Fruit fly (Drosophila melanogaster) whole organism, embryonic: ENCODE data around the gene Argp.

Source experiments
- CG14667 ChIP-seq: fragments of 200-800 bp; sonication (Bioruptor generic); IDR thresholded peaks from 2 replicates; pipeline ENCODE4 v1.3.6; 2022; ENCODE audit warnings: missing biosample characterization, missing genetic modification characterization
- CG15696 ChIP-seq: fragments of 200-800 bp; sonication (Bioruptor generic); optimal IDR thresholded peaks from 2 replicates; lab custom pipeline; 2019; ENCODE audit warnings: missing biosample characterization, mild to moderate bottlenecking, missing genetic modification characterization, moderate library complexity
- CG16779 ChIP-seq: fragments of 200-800 bp; sonication (Bioruptor generic); IDR thresholded peaks from 2 replicates; pipeline ENCODE4 v1.3.6; 2022; ENCODE audit warnings: missing biosample characterization, missing genetic modification characterization
- CG17802 ChIP-seq: fragments of 200-800 bp; sonication (Bioruptor generic); optimal IDR thresholded peaks from 2 replicates; lab custom pipeline; 2018; ENCODE audit warnings: missing biosample characterization, mild to moderate bottlenecking, missing genetic modification characterization, moderate library complexity
- CG17829 ChIP-seq: fragments of 200-800 bp; optimal IDR thresholded peaks from 2 replicates; lab custom pipeline; 2019; ENCODE audit warnings: missing biosample characterization, mild to moderate bottlenecking, missing genetic modification characterization, moderate library complexity
- CG1792 ChIP-seq: fragments of 200-800 bp; sonication (Bioruptor generic); optimal IDR thresholded peaks from 2 replicates; lab custom pipeline; 2016; ENCODE audit warnings: missing biosample characterization, missing genetic modification characterization
- CG2116 ChIP-seq: fragments of 200-800 bp; sonication (Bioruptor generic); optimal IDR thresholded peaks from 3 replicates; lab custom pipeline; 2018; ENCODE audit warnings: missing biosample characterization, mild to moderate bottlenecking, missing genetic modification characterization
- CG2678 ChIP-seq: fragments of 200-800 bp; sonication (Bioruptor generic); optimal IDR thresholded peaks from 3 replicates; lab custom pipeline; 2019; ENCODE audit warnings: missing biosample characterization, mild to moderate bottlenecking, missing genetic modification characterization, moderate library complexity
- CG32532 ChIP-seq: fragments of 200-800 bp; sonication (Bioruptor generic); IDR thresholded peaks from 2 replicates; pipeline ENCODE4 v1.3.6; 2022; ENCODE audit warnings: missing biosample characterization, missing genetic modification characterization
- CG34422 ChIP-seq: fragments of 200-800 bp; sonication (Bioruptor generic); IDR thresholded peaks from 3 replicates; pipeline ENCODE4 v1.3.6; 2022; ENCODE audit warnings: missing biosample characterization, missing genetic modification characterization
- CG3847 ChIP-seq: fragments of 200-800 bp; sonication (Bioruptor generic); IDR thresholded peaks from 2 replicates; pipeline ENCODE4 v1.3.6; 2022; ENCODE audit warnings: missing biosample characterization, missing genetic modification characterization
- CG4424 ChIP-seq: fragments of 200-800 bp; sonication (Bioruptor generic); optimal IDR thresholded peaks from 3 replicates; lab custom pipeline; 2016; ENCODE audit warnings: missing biosample characterization, missing genetic modification characterization
- CG4854 ChIP-seq: fragments of 200-800 bp; sonication (Bioruptor generic); optimal IDR thresholded peaks from 2 replicates; lab custom pipeline; 2016; ENCODE audit warnings: missing biosample characterization, missing genetic modification characterization, inconsistent platforms
- CG5245 ChIP-seq: fragments of 200-800 bp; sonication (Bioruptor generic); optimal IDR thresholded peaks from 3 replicates; lab custom pipeline; 2016; ENCODE audit warnings: missing biosample characterization, missing genetic modification characterization
- CG7786 ChIP-seq: fragments of 200-800 bp; sonication (Bioruptor generic); optimal IDR thresholded peaks from 2 replicates; lab custom pipeline; 2016; ENCODE audit warnings: missing biosample characterization, missing genetic modification characterization
- CG8388 ChIP-seq: fragments of 200-800 bp; sonication (Bioruptor generic); optimal IDR thresholded peaks from 2 replicates; lab custom pipeline; 2019; ENCODE audit warnings: missing biosample characterization, mild to moderate bottlenecking, missing genetic modification characterization, moderate library complexity
- CG8944 ChIP-seq: fragments of 200-800 bp; sonication (Bioruptor generic); optimal IDR thresholded peaks from 3 replicates; lab custom pipeline; 2016; ENCODE audit warnings: missing biosample characterization, missing genetic modification characterization
- CrebB ChIP-seq: fragments of 200-800 bp; sonication (Bioruptor generic); optimal IDR thresholded peaks from 3 replicates; lab custom pipeline; 2018; ENCODE audit warnings: missing biosample characterization, mild to moderate bottlenecking, missing genetic modification characterization
- Dad ChIP-seq: fragments of 200-800 bp; sonication (Bioruptor generic); optimal IDR thresholded peaks from 3 replicates; lab custom pipeline; 2016; ENCODE audit warnings: missing biosample characterization, missing genetic modification characterization
- Dek ChIP-seq: fragments of 200-800 bp; sonication (Bioruptor generic); optimal IDR thresholded peaks from 3 replicates; lab custom pipeline; 2019; ENCODE audit warnings: missing biosample characterization, mild to moderate bottlenecking, missing genetic modification characterization, moderate library complexity
- Dll ChIP-seq: fragments of 200-800 bp; sonication (Bioruptor generic); IDR thresholded peaks from 4 replicates; pipeline ENCODE4 v1.3.6; 2022; ENCODE audit warnings: missing biosample characterization, missing genetic modification characterization; ENCODE audit not compliant: partially characterized antibody
- Drgx ChIP-seq: fragments of 200-800 bp; sonication (Bioruptor generic); IDR thresholded peaks from 2 replicates; pipeline ENCODE4 v1.3.6; 2022; ENCODE audit warnings: missing biosample characterization, missing genetic modification characterization
- HLHmδ ChIP-seq: fragments of 200-800 bp; sonication (Bioruptor generic); optimal IDR thresholded peaks from 2 replicates; lab custom pipeline; 2018; ENCODE audit warnings: missing biosample characterization, mild to moderate bottlenecking, missing genetic modification characterization, moderate library complexity
- Hr3 ChIP-seq: fragments of 200-800 bp; sonication (Bioruptor generic); optimal IDR thresholded peaks from 3 replicates; lab custom pipeline; 2016; ENCODE audit warnings: missing biosample characterization, missing genetic modification characterization
- MBD-R2 ChIP-seq: fragments of 200-800 bp; sonication (Bioruptor generic); IDR thresholded peaks from 2 replicates; pipeline ENCODE4 v1.3.6; 2022; ENCODE audit warnings: missing biosample characterization, missing genetic modification characterization
- Mrtf ChIP-seq: fragments of 200-800 bp; sonication (Bioruptor generic); IDR thresholded peaks from 3 replicates; pipeline ENCODE4 v1.3.6; 2022; ENCODE audit warnings: missing biosample characterization, missing genetic modification characterization
- Oli ChIP-seq: fragments of 200-800 bp; sonication (Bioruptor generic); optimal IDR thresholded peaks from 2 replicates; lab custom pipeline; 2018; ENCODE audit warnings: missing biosample characterization, mild to moderate bottlenecking, missing genetic modification characterization, moderate library complexity
- Opbp ChIP-seq: fragments of 200-800 bp; sonication (Bioruptor generic); IDR thresholded peaks from 3 replicates; pipeline ENCODE4 v1.3.6; 2022; ENCODE audit warnings: missing biosample characterization, missing genetic modification characterization; ENCODE audit not compliant: partially characterized antibody
- Rfx ChIP-seq: fragments of 200-800 bp; sonication (Bioruptor generic); IDR thresholded peaks from 2 replicates; pipeline ENCODE4 v1.3.6; 2022; ENCODE audit warnings: missing biosample characterization, missing genetic modification characterization
- Sry-δ ChIP-seq: fragments of 200-800 bp; sonication (Bioruptor generic); optimal IDR thresholded peaks from 2 replicates; lab custom pipeline; 2016; ENCODE audit warnings: missing biosample characterization, missing genetic modification characterization
- YL-1 ChIP-seq: fragments of 200-800 bp; sonication (Bioruptor generic); optimal IDR thresholded peaks from 3 replicates; lab custom pipeline; 2017; ENCODE audit warnings: missing biosample characterization, mild to moderate bottlenecking, missing genetic modification characterization
- amos ChIP-seq: fragments of 200-800 bp; sonication (Bioruptor generic); IDR thresholded peaks from 2 replicates; pipeline ENCODE4 v1.3.6; 2022; ENCODE audit warnings: missing biosample characterization, missing genetic modification characterization; ENCODE audit not compliant: partially characterized antibody
- bsh ChIP-seq, 2 experiments: fragments of 200-800 bp; sonication (Bioruptor generic); optimal IDR thresholded peaks; 2 replicates each; lab custom pipeline; 2017 to 2018; ENCODE audit warnings: mild to moderate bottlenecking in 2 of 2, missing biosample characterization in 2 of 2, missing genetic modification characterization in 2 of 2, moderate library complexity in 1 of 2
- cad ChIP-seq: fragments of >200 bp; optimal IDR thresholded peaks from 2 replicates; lab custom pipeline; 2017; ENCODE audit warnings: missing biosample characterization, missing genetic modification characterization
- dpn ChIP-seq, 2 experiments: fragments of 200-800 bp; sonication (Bioruptor generic); optimal IDR thresholded peaks; 3 replicates each; lab custom pipeline; 2016; ENCODE audit warnings: missing biosample characterization in 2 of 2, missing genetic modification characterization in 2 of 2
- gfzf ChIP-seq: fragments of 200-800 bp; sonication (Bioruptor generic); optimal IDR thresholded peaks from 2 replicates; lab custom pipeline; 2016; ENCODE audit warnings: missing biosample characterization, mild to moderate bottlenecking, missing genetic modification characterization, moderate library complexity
- her ChIP-seq: fragments of 200-800 bp; sonication (Bioruptor generic); optimal IDR thresholded peaks from 2 replicates; lab custom pipeline; 2016; ENCODE audit warnings: missing biosample characterization, missing genetic modification characterization
- nerfin-2 ChIP-seq: fragments of 200-800 bp; sonication (Bioruptor generic); IDR thresholded peaks from 2 replicates; pipeline ENCODE4 v1.3.6; 2022; ENCODE audit warnings: missing biosample characterization, missing genetic modification characterization; ENCODE audit not compliant: partially characterized antibody
- nom ChIP-seq: fragments of 200-800 bp; sonication (Bioruptor generic); optimal IDR thresholded peaks from 2 replicates; lab custom pipeline; 2017; ENCODE audit warnings: missing biosample characterization, missing genetic modification characterization, mild to moderate bottlenecking, moderate library complexity, missing genetic modification reagents
- oc ChIP-seq: fragments of 200-800 bp; sonication (Bioruptor generic); optimal IDR thresholded peaks from 2 replicates; lab custom pipeline; 2018; ENCODE audit warnings: missing biosample characterization, mild to moderate bottlenecking, missing genetic modification characterization, moderate library complexity
- phol ChIP-seq: fragments of 200-800 bp; sonication (Bioruptor generic); optimal IDR thresholded peaks from 3 replicates; lab custom pipeline; 2018; ENCODE audit warnings: missing biosample characterization, mild to moderate bottlenecking, missing genetic modification characterization, moderate library complexity
- row ChIP-seq: fragments of 200-800 bp; sonication (Bioruptor generic); IDR thresholded peaks from 3 replicates; pipeline ENCODE4 v1.3.6; 2022; ENCODE audit warnings: missing biosample characterization, missing genetic modification characterization
- run ChIP-seq: fragments of 200-800 bp; sonication (Bioruptor generic); optimal IDR thresholded peaks from 3 replicates; lab custom pipeline; 2018; ENCODE audit warnings: missing biosample characterization, mild to moderate bottlenecking, missing genetic modification characterization
- sqz ChIP-seq: fragments of 200-800 bp; sonication (Bioruptor generic); optimal IDR thresholded peaks from 3 replicates; lab custom pipeline; 2018; ENCODE audit warnings: missing biosample characterization, mild to moderate bottlenecking, missing genetic modification characterization
- ssp ChIP-seq: fragments of 200-800 bp; sonication (Bioruptor generic); IDR thresholded peaks from 2 replicates; pipeline ENCODE4 v1.3.6; 2022; ENCODE audit warnings: missing biosample characterization, missing genetic modification characterization
- trem ChIP-seq: fragments of 200-800 bp; optimal IDR thresholded peaks from 3 replicates; lab custom pipeline; 2019; ENCODE audit warnings: missing biosample characterization, mild to moderate bottlenecking, missing genetic modification characterization, moderate library complexity
- vfl ChIP-seq: fragments of 200-800 bp; sonication (Bioruptor generic); optimal IDR thresholded peaks from 2 replicates; lab custom pipeline; 2016; ENCODE audit warnings: missing biosample characterization, missing genetic modification characterization
- zfh1 ChIP-seq: fragments of 200-800 bp; sonication (Bioruptor generic); IDR thresholded peaks from 3 replicates; pipeline ENCODE4 v1.3.6; 2022; ENCODE audit warnings: missing biosample characterization, missing genetic modification characterization

Argp gene

dm6 chr3R:13659865-13660738 lies 49.6 kb downstream of the Argp start, which contains the start of gene Hrb87F (continued):
- no peak for TF ChIP-seq CG17829 (tag; lab: Kevin White, UChicago)
- TF ChIP-seq oc (tag; lab: Kevin White, UChicago), result no peak
- peak; percentile 60 for TF ChIP-seq gfzf
- no peak for TF ChIP-seq CG8944 (GFP tag; lab: Kevin White, UChicago)
- TF ChIP-seq nerfin-2 (GFP tag; lab: Robert Waterston, UW), result no peak
- no peak for TF ChIP-seq CG2116 (GFP tag; lab: Kevin White, UChicago)
- peak; percentile 86 for TF ChIP-seq row (GFP tag; lab: Robert Waterston, UW)
- TF ChIP-seq vfl (GFP tag; lab: Kevin White, UChicago), result no peak
- peak; percentile 49 for TF ChIP-seq CG32532
- no peak for TF ChIP-seq Dll (GFP tag; lab: Robert Waterston, UW)
- TF ChIP-seq Hr3 (GFP tag; lab: Kevin White, UChicago), result no peak
- no peak for TF ChIP-seq CG8388 (GFP tag; lab: Kevin White, UChicago)
- TF ChIP-seq Oli (tag; lab: Kevin White, UChicago), result no peak
- peak; percentile 25; the same call in 1 of the 2 replicates for TF ChIP-seq amos (GFP tag; lab: Robert Waterston, UW)
- TF ChIP-seq trem, result no peak
- no peak for TF ChIP-seq CG4424 (GFP tag; lab: Kevin White, UChicago)
- TF ChIP-seq Drgx (GFP tag; lab: Robert Waterston, UW), result no peak
- TF ChIP-seq CG34422 (GFP tag; lab: Robert Waterston, UW), result peak; percentile 81; the same call in 1 of the 3 replicates
- peak; percentile 67 for TF ChIP-seq YL-1 (GFP tag; lab: Kevin White, UChicago)
- peak; percentile 84 for TF ChIP-seq phol (tag; lab: Kevin White, UChicago)
- TF ChIP-seq dpn (GFP tag; optimal IDR thresholded peaks at IDR 0.05; lab: Kevin White, UChicago), result no peak
- TF ChIP-seq CG14667 (GFP tag; lab: Robert Waterston, UW), result no peak
- no peak for TF ChIP-seq Dek (tag; lab: Kevin White, UChicago)
- TF ChIP-seq ssp (GFP tag; lab: Robert Waterston, UW), result peak; percentile 91
- TF ChIP-seq Rfx (GFP tag; lab: Robert Waterston, UW), result peak; percentile 68
- TF ChIP-seq Opbp, result 0 out of 3 replicates have a peak, but pooled peaks have one; percentile 11
- peak in 1 of 2 experiments; percentile 9 for TF ChIP-seq bsh (GFP tag; optimal IDR thresholded peaks at IDR 0.05; lab: Kevin White, UChicago)
- peak; percentile 14; the same call in 1 of the 2 replicates for TF ChIP-seq CG3847
- TF ChIP-seq CG16779, result no peak
- peak; percentile 29 for TF ChIP-seq Sry-δ (GFP tag; lab: Kevin White, UChicago)
- TF ChIP-seq nom (GFP tag; lab: Kevin White, UChicago), result peak; percentile 49
- TF ChIP-seq CG1792 (GFP tag; lab: Kevin White, UChicago), result no peak
- no peak for TF ChIP-seq CG2678 (tag; lab: Kevin White, UChicago)
- TF ChIP-seq CG4854 (GFP tag; lab: Kevin White, UChicago), result no peak
- TF ChIP-seq Dad (GFP tag; lab: Kevin White, UChicago), result no peak
- peak; percentile 80 for TF ChIP-seq sqz
- peak; percentile 8 for TF ChIP-seq CrebB (tag; lab: Kevin White, UChicago)
- TF ChIP-seq cad (GFP tag; lab: Kevin White, UChicago), result peak; percentile 15
- TF ChIP-seq CG15696, result no peak
- no peak for TF ChIP-seq Mrtf (GFP tag; lab: Robert Waterston, UW)
- peak; percentile 28; the same call in 1 of the 2 replicates for TF ChIP-seq MBD-R2 (GFP tag; lab: Robert Waterston, UW)
- 0 out of 3 replicates have a peak, but pooled peaks have one; percentile 60 for TF ChIP-seq zfh1
- peak; percentile 52 for TF ChIP-seq HLHmδ (GFP tag; lab: Kevin White, UChicago)
- TF ChIP-seq her (GFP tag; lab: Kevin White, UChicago), result peak; percentile 29
- TF ChIP-seq run, result no peak
- TF ChIP-seq CG7786 (GFP tag; lab: Kevin White, UChicago), result no peak
- TF ChIP-seq CG5245 (GFP tag; lab: Kevin White, UChicago), result no peak
- TF ChIP-seq CG17802 (tag; lab: Kevin White, UChicago), result peak; percentile 98
